Fruit fly (Drosophila melanogaster): ENCODE results near the gene CG16984.
A peak's percentile ranks its signal among the peaks of the same experiment; 100 is the strongest.

Gene CG16984

DNA sequence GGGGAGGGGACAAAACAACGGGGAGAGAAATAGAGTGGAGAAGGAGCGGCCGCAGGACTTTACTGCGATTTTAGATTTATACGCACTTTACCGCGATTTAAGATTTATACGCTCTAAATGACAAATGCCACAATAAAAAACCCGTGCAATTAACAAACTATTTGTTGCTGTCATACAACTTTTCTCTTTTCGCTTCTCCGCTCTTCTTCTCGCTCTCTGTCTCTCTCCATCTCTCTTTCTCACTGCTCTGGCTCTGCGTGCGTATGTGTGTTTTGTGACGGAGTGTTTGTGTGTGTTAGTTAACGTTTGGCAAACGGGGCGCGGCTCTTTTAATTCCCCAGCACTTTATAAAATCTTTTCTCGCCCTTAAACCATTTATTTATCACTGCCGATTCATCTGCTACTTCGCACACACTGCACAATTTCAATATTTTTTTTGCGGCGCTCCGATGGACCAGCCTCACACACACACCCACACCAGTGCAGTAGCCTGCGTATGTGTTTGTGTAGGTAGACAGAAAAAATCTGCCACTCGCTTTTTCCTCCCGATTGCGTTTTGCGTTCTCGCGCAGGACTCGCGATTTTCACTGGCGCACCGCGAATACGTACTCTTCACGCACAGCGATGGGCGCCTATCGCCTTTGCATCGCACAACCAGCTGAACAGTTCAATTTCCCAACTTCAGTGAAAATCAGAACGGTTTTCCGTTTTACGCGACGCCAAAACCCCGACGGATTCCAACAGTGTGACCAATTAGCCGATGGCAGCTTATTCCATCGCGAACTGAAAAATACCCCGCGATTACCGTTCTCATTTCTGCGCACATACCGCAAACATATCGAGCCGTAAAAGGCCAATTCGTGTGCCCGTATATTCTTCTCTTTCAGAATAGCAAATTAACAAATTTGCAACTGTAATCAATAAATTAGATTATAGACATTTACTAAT lies 9.5 kb upstream of the CG16984 start, which contains the start of gene msn (continued):
- TF ChIP-seq ss (GFP tag; optimal IDR thresholded peaks at IDR 0.05) (peak; percentile 51 to 65), Eip78C (GFP tag) (peak; percentile 85), CG8319 (GFP tag; optimal IDR thresholded peaks at IDR 0.05) (no peak), OdsH (GFP tag; optimal IDR thresholded peaks at IDR 0.05) (no peak), CG31627 (GFP tag; optimal IDR thresholded peaks at IDR 0.05) (no peak), vri (GFP tag; optimal IDR thresholded peaks at IDR 0.05) (peak; percentile 25), topi (GFP tag; optimal IDR thresholded peaks at IDR 0.05) (peak; percentile 1), Eip75B (GFP tag; optimal IDR thresholded peaks at IDR 0.05) (peak; percentile 9), CG6808 (GFP tag; optimal IDR thresholded peaks at IDR 0.05) (no peak), svp (GFP tag) (peak; percentile 78)

DNA sequence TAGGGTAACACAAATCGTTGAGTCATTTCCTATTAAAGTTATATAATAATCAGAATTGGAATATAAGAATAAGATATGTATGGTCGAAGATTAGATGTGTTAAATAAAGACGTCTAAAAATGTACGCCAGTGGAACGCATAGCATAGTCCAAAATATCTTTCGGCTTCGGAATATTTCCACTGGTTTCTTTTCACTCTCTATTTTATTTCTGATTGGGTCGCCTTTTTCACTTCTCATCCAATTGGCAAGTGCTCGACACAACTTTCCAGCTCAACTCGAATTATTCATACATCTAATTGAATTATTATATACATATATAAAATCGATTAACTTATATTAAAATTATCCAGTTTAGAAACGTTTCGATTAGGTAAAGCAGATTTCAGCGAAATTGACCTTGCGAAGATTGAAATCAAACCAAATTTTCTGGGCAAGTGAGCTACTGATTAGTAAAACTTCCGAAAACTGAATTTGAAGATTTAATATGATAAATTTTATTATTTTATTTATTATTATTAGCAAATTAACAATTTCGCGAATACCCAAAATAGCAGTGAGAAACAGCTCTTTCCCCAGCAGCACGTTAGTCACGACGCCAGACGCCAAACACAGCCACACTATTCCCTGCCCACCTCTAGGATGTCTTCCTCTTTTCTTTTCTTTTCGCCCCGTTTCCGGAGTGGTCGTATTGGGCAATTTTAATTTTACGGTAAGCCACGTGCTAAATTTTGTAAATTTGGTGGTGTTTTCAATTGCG lies 8.6 kb upstream of the CG16984 start, which contains the start of gene RpL8:
RpL8 (plus strand) TSS at position 653 of the 758 bp plus-strand sequence.
- TF ChIP-seq CG11902 (GFP tag; optimal IDR thresholded peaks at IDR 0.05) (peak; percentile 56), fd59A (GFP tag; optimal IDR thresholded peaks at IDR 0.05) (peak; percentile 33), Sox14 (GFP tag; optimal IDR thresholded peaks at IDR 0.05) (peak; percentile 58), CG8119 (GFP tag; IDR thresholded peaks at IDR 0.05) (no peak), Eip75B (GFP tag; optimal IDR thresholded peaks at IDR 0.05) (peak; percentile 64), lz (GFP tag; optimal IDR thresholded peaks at IDR 0.05) (peak; percentile 78), CG6276 (GFP tag; optimal IDR thresholded peaks at IDR 0.05) (peak; percentile 27), CG32006 (GFP tag; optimal IDR thresholded peaks at IDR 0.05) (peak; percentile 68), spab (GFP tag; optimal IDR thresholded peaks at IDR 0.05) (peak; percentile 53), CG6163 (GFP tag; IDR thresholded peaks at IDR 0.05) (peak; percentile 91), vri (GFP tag; optimal IDR thresholded peaks at IDR 0.05) (peak; percentile 80), CG3032 (tag; optimal IDR thresholded peaks at IDR 0.05) (peak; percentile 56), CG8319 (GFP tag; optimal IDR thresholded peaks at IDR 0.05) (peak; percentile 57), Hr4 (GFP tag; optimal IDR thresholded peaks at IDR 0.05) (peak; percentile 58), achi (GFP tag; optimal IDR thresholded peaks at IDR 0.05) (peak; percentile 72), Met (GFP tag; optimal IDR thresholded peaks at IDR 0.05) (peak; percentile 75), eg (GFP tag; IDR thresholded peaks at IDR 0.05) (peak; percentile 84), CG10669 (GFP tag; optimal IDR thresholded peaks at IDR 0.05) (peak; percentile 58), Sox102F (GFP tag; optimal IDR thresholded peaks at IDR 0.05) (peak; percentile 84), dac (GFP tag; optimal IDR thresholded peaks at IDR 0.05) (peak; percentile 49), Gug (GFP tag; IDR thresholded peaks at IDR 0.05) (peak; percentile 29), Hr38 (GFP tag; optimal IDR thresholded peaks at IDR 0.05) (no peak), CG10631 (GFP tag; optimal IDR thresholded peaks at IDR 0.05) (peak; percentile 51), acj6 (GFP tag; optimal IDR thresholded peaks at IDR 0.05) (peak; percentile 69), CG1621 (tag; optimal IDR thresholded peaks at IDR 0.05) (peak; percentile 73), Lpt (GFP tag; optimal IDR thresholded peaks at IDR 0.05) (no peak), pdm3 (GFP tag; optimal IDR thresholded peaks at IDR 0.05) (peak; percentile 69), CG3919 (GFP tag; optimal IDR thresholded peaks at IDR 0.05) (peak; percentile 90), Eip78C (GFP tag) (peak; percentile 92), CG11762 (GFP tag; optimal IDR thresholded peaks at IDR 0.05; ENCODE audit: insufficient read depth) (peak; percentile 60), CG4318 (GFP tag; optimal IDR thresholded peaks at IDR 0.05) (peak; percentile 66), Ets21C (GFP tag; optimal IDR thresholded peaks at IDR 0.05) (peak; percentile 5), CG6792 (GFP tag; optimal IDR thresholded peaks at IDR 0.05) (peak; percentile 62), CG31627 (GFP tag; optimal IDR thresholded peaks at IDR 0.05) (peak; percentile 71), CG7368 (GFP tag; optimal IDR thresholded peaks at IDR 0.05) (peak; percentile 84), Ets96B (tag; optimal IDR thresholded peaks at IDR 0.05) (peak; percentile 36), Hr39 (GFP tag; optimal IDR thresholded peaks at IDR 0.05) (peak; percentile 75), dsx (GFP tag; optimal IDR thresholded peaks at IDR 0.05; ENCODE audit: poor library complexity, severe bottlenecking) (peak; percentile 46), OdsH (GFP tag; optimal IDR thresholded peaks at IDR 0.05) (peak; percentile 78), cyc (GFP tag; optimal IDR thresholded peaks at IDR 0.05) (peak; percentile 81), ss (GFP tag; optimal IDR thresholded peaks at IDR 0.05) (peak; percentile 77 to 82), esn (GFP tag; optimal IDR thresholded peaks at IDR 0.05) (peak; percentile 77), svp (GFP tag) (peak; percentile 68)

All from whole organism, prepupa.